Fruit fly (Drosophila melanogaster) whole organism: ENCODE results near the gene CG9132.

Source experiments
- CG8478 ChIP-seq: fragments of >200 bp; optimal IDR thresholded peaks from 2 replicates; lab custom pipeline; 2018; ENCODE audit warnings: inconsistent platforms
- Dll ChIP-seq: fragments of >200 bp; optimal IDR thresholded peaks from 2 replicates; lab custom pipeline; 2017
- psq ChIP-seq: fragments of >200 bp; optimal IDR thresholded peaks from 2 replicates; lab custom pipeline; 2017

- TF ChIP-seq Dll (lab: Kevin White, UChicago), result no peak
- no peak for TF ChIP-seq psq
- no peak for TF ChIP-seq CG8478
These were observed 14.7 kb upstream of the CG9132 start for dm6 chrX:16815168-16815567.
